Worm (Caenorhabditis elegans) whole organism, mixed stage, embryonic: ENCODE data around the gene W03D2.9.

Experiments used
- bed-3 ChIP-seq: fragments of 200-800 bp; sonication (Bioruptor generic); optimal IDR thresholded peaks from 3 replicates; lab custom pipeline; 2018; ENCODE audit warnings: mild to moderate bottlenecking, missing genetic modification characterization, moderate library complexity, missing compliant biosample characterization
- blmp-1 ChIP-seq: fragments of 150-350 bp; optimal IDR thresholded peaks from 2 replicates; lab custom pipeline; 2014; ENCODE audit warnings: missing biosample characterization, missing genetic modification characterization
- ceh-83 ChIP-seq: fragments of 200-800 bp; sonication (Bioruptor generic); optimal IDR thresholded peaks from 2 replicates; lab custom pipeline; 2018; ENCODE audit warnings: mild to moderate bottlenecking, missing genetic modification characterization, missing compliant biosample characterization
- ces-1 ChIP-seq: fragments of 150-350 bp; optimal IDR thresholded peaks from 2 replicates; lab custom pipeline; 2014; ENCODE audit warnings: missing biosample characterization, missing genetic modification reagents, missing genetic modification characterization
- elt-1 ChIP-seq: sonication (generic microtip); optimal IDR thresholded peaks from 2 replicates; lab custom pipeline; 2017; ENCODE audit warnings: missing genetic modification characterization, mild to moderate bottlenecking, missing compliant biosample characterization, antibody characterized with exemption, moderate library complexity, borderline replicate concordance; ENCODE audit not compliant: insufficient read depth
- hlh-1 ChIP-seq: fragments of 150-350 bp; optimal IDR thresholded peaks from 2 replicates; lab custom pipeline; 2014; ENCODE audit warnings: missing biosample characterization, missing genetic modification reagents, missing genetic modification characterization
- lin-13 ChIP-seq: fragments of 150-350 bp; optimal IDR thresholded peaks from 2 replicates; lab custom pipeline; 2014; ENCODE audit warnings: missing biosample characterization, missing genetic modification characterization
- lsy-2 ChIP-seq: fragments of 150-350 bp; optimal IDR thresholded peaks from 2 replicates; lab custom pipeline; 2014; ENCODE audit warnings: missing biosample characterization, missing genetic modification characterization
- mep-1 ChIP-seq: fragments of 150-350 bp; optimal IDR thresholded peaks from 2 replicates; lab custom pipeline; 2017; ENCODE audit warnings: missing biosample characterization, missing genetic modification reagents, missing genetic modification characterization, inconsistent platforms
- nhr-237 ChIP-seq: fragments of 150-350 bp; optimal IDR thresholded peaks from 2 replicates; lab custom pipeline; 2014; ENCODE audit warnings: missing biosample characterization, missing genetic modification characterization
- snpc-4 ChIP-seq: fragments of 150-350 bp; optimal IDR thresholded peaks from 2 replicates; lab custom pipeline; 2014; ENCODE audit warnings: missing biosample characterization, missing genetic modification characterization
- ztf-11 ChIP-seq: fragments of 150-350 bp; optimal IDR thresholded peaks from 2 replicates; lab custom pipeline; 2014; ENCODE audit warnings: missing biosample characterization, missing genetic modification characterization

- TF ChIP-seq mep-1 (tag; lab: Kevin White, UChicago) (no peak), elt-1 (tag; lab: Kevin White, UChicago) (no peak), lsy-2 (tag; lab: Kevin White, UChicago) (no peak), lin-13 (tag; lab: Kevin White, UChicago) (no peak), ztf-11 (tag; lab: Kevin White, UChicago) (no peak), hlh-1 (tag; lab: Kevin White, UChicago) (no peak), ces-1 (GFP tag; lab: Kevin White, UChicago) (no peak), snpc-4 (tag; lab: Kevin White, UChicago) (no peak), ceh-83 (GFP tag; lab: Kevin White, UChicago) (no peak), blmp-1 (tag; lab: Kevin White, UChicago) (no peak), nhr-237 (tag; lab: Kevin White, UChicago) (no peak), bed-3 (GFP tag; lab: Kevin White, UChicago) (no peak)
Observed at ce11 chrIV:4039984-4040383, 34.5 kb downstream of the W03D2.9 start, which contains the start of gene F35F11.2.
